Worm (Caenorhabditis elegans): ENCODE measurements around the gene Y43F8B.28.

The Y43F8B.28 gene

DNA sequence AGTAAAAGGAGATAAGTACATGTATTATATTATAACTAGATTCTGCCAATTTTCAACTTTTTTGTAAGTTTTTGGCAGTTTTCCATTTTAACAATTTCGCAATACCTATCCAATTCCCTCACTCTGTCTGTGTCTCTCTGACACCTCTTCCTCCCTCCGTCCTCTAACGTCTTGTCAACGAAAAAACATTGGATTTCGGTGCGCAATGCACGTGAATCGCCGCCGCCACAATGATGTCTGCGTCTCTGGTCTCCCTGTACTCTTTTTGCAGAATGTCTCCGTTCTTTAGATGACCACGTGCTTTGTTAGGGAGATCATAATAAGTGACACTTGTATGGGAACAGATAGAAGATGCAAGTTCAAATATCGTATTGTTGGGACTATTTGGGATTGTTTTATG, 44.0 kb downstream of the Y43F8B.28 start (continued):
- TF ChIP-seq Y116A8C.19 (tag; optimal IDR thresholded peaks at IDR 0.05; ENCODE audit: borderline replicate concordance) (no peak), unc-86 (tag; optimal IDR thresholded peaks at IDR 0.05) (peak; percentile 87), mef-2 (tag; optimal IDR thresholded peaks at IDR 0.05) (peak; percentile 55), ama-1 (optimal IDR thresholded peaks at IDR 0.05) (peak; percentile 35), lin-35 (GFP tag; optimal IDR thresholded peaks at IDR 0.05) (peak; percentile 66 to 90), fkh-8 (tag; optimal IDR thresholded peaks at IDR 0.05) (peak; percentile 94), unc-62 (GFP tag; optimal IDR thresholded peaks at IDR 0.05) (no peak), zag-1 (tag; optimal IDR thresholded peaks at IDR 0.05) (no peak), sptf-1 (tag; optimal IDR thresholded peaks at IDR 0.05) (no peak), blmp-1 (tag; optimal IDR thresholded peaks at IDR 0.05) (peak; percentile 94)

ce11 chrV:19531034-19531433, 45.9 kb downstream of the Y43F8B.28 start:
- TF ChIP-seq xbp-1 (tag; optimal IDR thresholded peaks at IDR 0.05) = no peak
- TF ChIP-seq ceh-90 (tag; optimal IDR thresholded peaks at IDR 0.05) = no peak
- TF ChIP-seq unc-30 (tag; optimal IDR thresholded peaks at IDR 0.05) = no peak
- TF ChIP-seq egl-13 (tag; optimal IDR thresholded peaks at IDR 0.05) = no peak
- TF ChIP-seq lin-14 (GFP tag; optimal IDR thresholded peaks at IDR 0.05) = peak; percentile 36
- TF ChIP-seq fkh-8 (tag; optimal IDR thresholded peaks at IDR 0.05) = peak; percentile 22

DNA sequence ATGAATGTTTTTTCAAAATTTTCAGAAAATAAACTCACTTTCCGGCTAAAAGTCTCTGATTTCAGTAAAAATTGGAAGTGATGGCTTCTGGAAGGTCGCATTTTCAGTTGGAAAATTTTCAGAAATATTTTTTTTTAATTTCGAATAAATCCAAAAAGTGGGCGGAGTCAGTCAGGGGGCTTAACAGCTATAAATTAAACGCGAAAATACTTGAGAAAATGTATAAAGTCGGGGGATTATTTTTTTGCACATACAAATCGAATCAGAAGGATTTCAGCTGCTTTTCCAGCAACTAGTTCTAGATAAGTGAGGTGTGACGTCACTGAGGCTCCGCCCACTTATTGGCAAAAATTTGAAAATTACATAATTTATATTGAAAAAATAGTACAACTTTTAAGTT, 47.9 kb downstream of the Y43F8B.28 start, which contains the start of gene Y43F8B.2:
TSS of gene Y43F8B.2 (minus strand) at position 101 of the 400 bp plus-strand sequence.
- peak; percentile 35 for TF ChIP-seq dsc-1 (tag; optimal IDR thresholded peaks at IDR 0.05)
- TF ChIP-seq sup-37 (GFP tag; optimal IDR thresholded peaks at IDR 0.05) = no peak
- TF ChIP-seq nhr-84 (tag; optimal IDR thresholded peaks at IDR 0.05) = no peak
- TF ChIP-seq nhr-47 (tag; optimal IDR thresholded peaks at IDR 0.05) = peak; percentile 5

DNA sequence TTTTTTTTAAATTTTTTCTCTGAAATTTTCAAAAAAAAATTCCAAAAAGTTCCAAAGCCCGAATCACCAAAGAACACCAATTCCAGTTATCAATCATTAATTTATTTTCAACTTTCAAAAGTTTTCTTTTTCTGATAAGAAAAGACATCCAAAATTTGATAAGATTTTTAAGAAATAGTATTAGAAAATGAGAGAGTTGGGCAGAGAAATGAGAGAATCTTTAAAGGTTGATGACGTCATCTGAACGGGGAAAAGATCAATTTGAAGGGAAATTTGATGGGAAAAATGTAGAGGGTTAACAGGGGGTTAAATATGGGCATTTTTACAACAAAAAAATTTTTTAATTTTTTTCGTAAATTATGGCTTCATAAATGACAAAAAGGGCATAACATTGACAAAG, 48.4 kb downstream of the Y43F8B.28 start:
- TF ChIP-seq nhr-76 (tag; optimal IDR thresholded peaks at IDR 0.05) = no peak
- TF ChIP-seq F16B12.6 (tag; optimal IDR thresholded peaks at IDR 0.05) = no peak
- no peak for TF ChIP-seq ama-1 (optimal IDR thresholded peaks at IDR 0.05)
- TF ChIP-seq unc-30 (tag; optimal IDR thresholded peaks at IDR 0.05) = no peak
- no peak for TF ChIP-seq lir-3 (tag; optimal IDR thresholded peaks at IDR 0.05; ENCODE audit: poor library complexity)
- TF ChIP-seq alr-1 (tag; optimal IDR thresholded peaks at IDR 0.05; ENCODE audit: borderline replicate concordance) = no peak
- no peak for TF ChIP-seq hlh-17 (GFP tag; optimal IDR thresholded peaks at IDR 0.05; ENCODE audit: borderline replicate concordance)
- TF ChIP-seq rnt-1 (tag; optimal IDR thresholded peaks at IDR 0.05) = no peak
- TF ChIP-seq irx-1 (tag; optimal IDR thresholded peaks at IDR 0.05) = no peak
- TF ChIP-seq unc-62 (GFP tag; optimal IDR thresholded peaks at IDR 0.05) = no peak
- no peak for TF ChIP-seq xbp-1 (tag; optimal IDR thresholded peaks at IDR 0.05)
- no peak for TF ChIP-seq ceh-82 (tag; optimal IDR thresholded peaks at IDR 0.05)
- no peak for TF ChIP-seq dpl-1 (GFP tag; optimal IDR thresholded peaks at IDR 0.05)
- TF ChIP-seq blmp-1 (tag; optimal IDR thresholded peaks at IDR 0.05) = peak; percentile 7
- TF ChIP-seq mab-9 (GFP tag; IDR thresholded peaks at IDR 0.05) = no peak
- no peak for TF ChIP-seq nhr-90 (tag; optimal IDR thresholded peaks at IDR 0.05; ENCODE audit: poor library complexity)
- no peak for TF ChIP-seq lin-13 (GFP tag; optimal IDR thresholded peaks at IDR 0.05)
- no peak for TF ChIP-seq zip-4 (GFP tag; optimal IDR thresholded peaks at IDR 0.05)
- no peak for TF ChIP-seq nhr-237 (tag; optimal IDR thresholded peaks at IDR 0.05)
- no peak for TF ChIP-seq ceh-8 (GFP tag; optimal IDR thresholded peaks at IDR 0.05)
- TF ChIP-seq nhr-20 (tag; optimal IDR thresholded peaks at IDR 0.05) = peak; percentile 7
- no peak for TF ChIP-seq ceh-90 (tag; optimal IDR thresholded peaks at IDR 0.05)
- TF ChIP-seq elt-3 (tag; optimal IDR thresholded peaks at IDR 0.05) = peak in 2 of 6 experiments; percentile 71 to 79
- TF ChIP-seq ztf-4 (tag; optimal IDR thresholded peaks at IDR 0.05) = no peak
- TF ChIP-seq nhr-85 (tag) = peak; percentile 84
- TF ChIP-seq ztf-11 (tag; optimal IDR thresholded peaks at IDR 0.05) = no peak
- no peak for TF ChIP-seq hlh-4 (tag; optimal IDR thresholded peaks at IDR 0.05)
- no peak for TF ChIP-seq snu-23 (GFP tag; optimal IDR thresholded peaks at IDR 0.05)
- no peak for TF ChIP-seq ceh-63 (GFP tag; optimal IDR thresholded peaks at IDR 0.05)
- no peak for TF ChIP-seq sox-4 (tag; optimal IDR thresholded peaks at IDR 0.05)
- TF ChIP-seq fkh-8 (tag; optimal IDR thresholded peaks at IDR 0.05) = no peak
- no peak for TF ChIP-seq nhr-11 (tag; optimal IDR thresholded peaks at IDR 0.05)
- no peak for TF ChIP-seq efl-1 (optimal IDR thresholded peaks at IDR 0.05)
- TF ChIP-seq efl-1 (GFP tag; optimal IDR thresholded peaks at IDR 0.05 in 1 of 2) = peak in 1 of 2 experiments; percentile 47
- no peak for TF ChIP-seq mdl-1 (tag; optimal IDR thresholded peaks at IDR 0.05)
